Worm (Caenorhabditis elegans) whole organism, midembryonic: Measurements from ENCODE around the gene F35H10.3.
"Not testable (repeated sequence)": the region's sequence is repeated elsewhere in the genome, so short reads cannot be mapped to it uniquely, and the experiment has no call there.

ENCODE experiments used
- T22C8.4 ChIP-seq: fragments of 200-800 bp; sonication (Bioruptor generic); IDR thresholded peaks from 2 replicates; pipeline ENCODE4 v1.3.6; 2022; ENCODE audit warnings: missing genetic modification characterization, missing compliant biosample characterization
- cog-1 ChIP-seq: sonication (generic microtip); optimal IDR thresholded peaks from 2 replicates; lab custom pipeline; 2016; ENCODE audit warnings: missing genetic modification characterization, missing compliant biosample characterization
- flt-1 ChIP-seq: fragments of 200-800 bp; sonication (Bioruptor generic); IDR thresholded peaks from 2 replicates; pipeline ENCODE4 v1.3.6; 2022; ENCODE audit warnings: missing genetic modification characterization, missing compliant biosample characterization
- klf-2 ChIP-seq: fragments of 200-800 bp; sonication (Bioruptor generic); conservative IDR thresholded peaks from 2 replicates; pipeline ENCODE4 v1.3.6; 2022; ENCODE audit warnings: missing genetic modification reagents, missing genetic modification characterization, missing compliant biosample characterization
- med-1 ChIP-seq: sonication (generic microtip); optimal IDR thresholded peaks from 2 replicates; lab custom pipeline; 2017; ENCODE audit warnings: missing genetic modification characterization, mild to moderate bottlenecking, missing compliant biosample characterization, antibody characterized with exemption, missing genetic modification reagents; ENCODE audit not compliant: insufficient read depth
- ref-1 ChIP-seq: fragments of 200-800 bp; sonication (Bioruptor generic); conservative IDR thresholded peaks from 2 replicates; pipeline ENCODE4 v1.3.6; 2022; ENCODE audit warnings: missing genetic modification reagents, missing genetic modification characterization, missing compliant biosample characterization
- tab-1 ChIP-seq: fragments of 200-800 bp; sonication (Bioruptor generic); IDR thresholded peaks from 2 replicates; pipeline ENCODE4 v1.3.6; 2022; ENCODE audit warnings: missing genetic modification characterization, missing compliant biosample characterization
- ztf-23 ChIP-seq: fragments of 200-800 bp; sonication (Bioruptor generic); IDR thresholded peaks from 2 replicates; pipeline ENCODE4 v1.3.6; 2022; ENCODE audit warnings: missing genetic modification reagents, missing genetic modification characterization, missing compliant biosample characterization
- ztf-29 ChIP-seq: fragments of 200-800 bp; sonication (Bioruptor generic); IDR thresholded peaks from 2 replicates; pipeline ENCODE4 v1.3.6; 2022; ENCODE audit warnings: missing genetic modification reagents, missing genetic modification characterization, missing compliant biosample characterization

F35H10.3 gene

DNA sequence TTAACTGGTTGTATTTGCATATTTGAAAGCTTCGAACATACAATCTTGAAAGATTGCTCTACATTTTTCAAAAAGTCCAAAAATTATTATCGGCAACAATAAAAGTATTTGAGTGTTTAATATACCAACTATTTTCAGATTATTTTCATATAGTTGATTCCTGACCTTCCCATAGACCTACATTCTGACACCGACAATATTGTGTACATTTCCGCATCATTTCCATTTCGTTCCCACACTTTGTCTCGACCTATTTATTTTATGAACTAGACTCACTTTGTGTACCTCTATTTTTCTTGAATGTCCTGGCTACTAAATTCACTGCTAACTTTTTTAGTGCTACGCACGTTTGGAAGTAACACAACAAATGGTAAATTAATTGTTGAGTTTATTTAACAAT lies 16.6 kb downstream of the F35H10.3 start, which contains the start of gene lgc-5:
Gene lgc-5, plus strand, starts transcription at position 301 of the 400 bp plus-strand sequence.
- TF ChIP-seq ztf-29 (GFP tag; lab: Robert Waterston, UW), result no peak
- no peak for TF ChIP-seq ztf-23
- TF ChIP-seq T22C8.4 (GFP tag; lab: Robert Waterston, UW), result no peak
- TF ChIP-seq tab-1, result no peak
- no peak for TF ChIP-seq med-1
- no peak for TF ChIP-seq flt-1 (GFP tag; lab: Robert Waterston, UW)
- TF ChIP-seq cog-1, result no peak
- TF ChIP-seq klf-2 (GFP tag; lab: Robert Waterston, UW), result no peak

DNA sequence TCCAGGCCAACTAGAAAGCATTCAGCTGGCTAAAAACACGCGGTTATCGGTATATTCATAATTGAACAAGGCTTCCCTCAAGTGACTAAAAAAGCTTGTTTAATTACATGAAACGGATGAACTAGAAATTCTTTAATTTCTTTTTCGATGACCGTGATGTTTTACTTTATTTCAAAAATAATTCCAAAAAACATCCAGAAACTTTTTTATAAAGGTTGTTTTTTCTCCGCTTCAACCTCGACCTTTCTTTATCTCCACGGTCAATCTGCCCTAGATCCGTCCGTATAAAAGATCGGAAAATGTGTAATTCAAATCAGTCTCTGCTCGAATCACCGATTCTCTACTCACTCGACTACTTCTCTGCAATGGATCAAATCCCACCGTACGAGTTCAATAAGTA lies 19.8 kb downstream of the F35H10.3 start, which contains the start of gene F17E9.5:
Gene F17E9.5, plus strand, starts transcription at position 301 of the 400 bp plus-strand sequence.
- TF ChIP-seq flt-1 (GFP tag; lab: Robert Waterston, UW) (no peak), med-1 (no peak), ztf-23 (no peak), tab-1 (no peak), T22C8.4 (GFP tag; lab: Robert Waterston, UW) (no peak), ztf-29 (GFP tag; lab: Robert Waterston, UW) (no peak), cog-1 (no peak), klf-2 (GFP tag; lab: Robert Waterston, UW) (no peak), ref-1 (no peak)

DNA sequence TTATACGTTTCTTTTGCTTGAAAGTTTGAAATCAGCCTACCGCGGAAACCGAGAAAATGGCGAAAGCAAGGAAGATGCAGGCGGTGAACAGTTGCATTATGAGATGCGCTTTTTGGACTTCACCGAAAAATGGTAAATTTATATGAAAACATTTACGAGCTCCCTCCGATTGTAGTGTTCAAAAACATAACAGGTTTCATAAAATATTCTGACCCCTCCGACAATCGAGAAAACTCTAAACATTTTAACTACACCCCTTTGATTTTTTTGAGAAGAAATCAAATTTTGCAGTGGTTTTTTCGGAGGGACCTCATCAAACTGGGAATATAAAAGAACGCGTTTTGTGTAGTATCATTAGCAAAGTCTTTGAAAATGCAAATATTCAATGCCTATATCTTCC lies 21.3 kb downstream of the F35H10.3 start, which contains the start of the genes F17E9.18 and F17E9.15:
Gene F17E9.18, minus strand, starts transcription at position 101 of the 400 bp plus-strand sequence.
Gene F17E9.15, plus strand, starts transcription at position 368 of the 400 bp plus-strand sequence.
- TF ChIP-seq ref-1 (no peak), tab-1 (no peak), cog-1 (no peak), ztf-29 (GFP tag; lab: Robert Waterston, UW) (no peak), klf-2 (GFP tag; lab: Robert Waterston, UW) (no peak), med-1 (no peak), T22C8.4 (GFP tag; lab: Robert Waterston, UW) (no peak), flt-1 (GFP tag; lab: Robert Waterston, UW) (no peak), ztf-23 (no peak)

DNA sequence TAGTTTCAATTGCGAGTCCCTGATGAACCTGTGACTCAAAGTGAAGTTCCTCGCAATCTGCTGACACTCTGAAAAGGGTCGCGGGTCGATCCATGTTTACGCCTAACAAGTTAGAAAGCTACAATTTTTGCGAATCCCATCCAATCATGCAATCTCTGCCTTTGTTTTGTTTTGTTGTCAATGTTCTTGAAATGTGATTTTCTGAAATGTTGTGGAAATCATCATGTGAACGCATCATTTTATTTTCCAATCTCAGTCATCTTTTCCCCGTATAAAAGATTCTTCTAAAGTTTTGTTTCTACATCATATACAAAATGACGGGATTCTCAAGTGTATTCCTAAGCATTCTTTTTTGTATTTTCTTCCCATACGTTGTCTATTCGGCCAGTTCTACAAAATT lies 22.3 kb downstream of the F35H10.3 start, which contains the start of gene F17E9.4:
Gene F17E9.4, plus strand, starts transcription at position 301 of the 400 bp plus-strand sequence.
- TF ChIP-seq tab-1 (no peak), med-1 (no peak), ref-1 (no peak), T22C8.4 (GFP tag; lab: Robert Waterston, UW) (no peak), klf-2 (GFP tag; lab: Robert Waterston, UW) (no peak), ztf-29 (GFP tag; lab: Robert Waterston, UW) (no peak), cog-1 (no peak), ztf-23 (no peak), flt-1 (GFP tag; lab: Robert Waterston, UW) (no peak)

DNA sequence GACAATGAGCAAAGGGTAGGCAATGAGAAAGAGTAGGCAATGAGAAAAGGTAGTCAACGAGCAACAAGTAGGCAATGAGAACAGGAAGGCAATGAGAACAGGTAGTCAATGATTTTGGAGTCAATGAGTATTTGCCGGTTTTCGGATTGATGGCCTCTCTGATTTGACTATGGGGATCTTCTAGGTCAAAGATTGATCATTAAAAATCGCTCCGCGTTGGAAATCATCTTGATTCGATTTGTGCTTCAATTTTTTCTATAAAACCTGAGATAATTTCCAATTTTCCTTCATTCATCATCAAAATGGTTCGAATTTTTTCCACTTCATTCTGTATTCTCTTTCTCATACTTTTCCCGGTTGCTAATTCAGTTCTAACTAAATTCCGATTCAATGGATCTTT lies 26.3 kb downstream of the F35H10.3 start, which contains the start of gene F17E9.16:
Gene F17E9.16, plus strand, starts transcription at position 301 of the 400 bp plus-strand sequence.
- not testable (repeated sequence) for TF ChIP-seq ref-1; ztf-29 (GFP tag; lab: Robert Waterston, UW); cog-1

DNA sequence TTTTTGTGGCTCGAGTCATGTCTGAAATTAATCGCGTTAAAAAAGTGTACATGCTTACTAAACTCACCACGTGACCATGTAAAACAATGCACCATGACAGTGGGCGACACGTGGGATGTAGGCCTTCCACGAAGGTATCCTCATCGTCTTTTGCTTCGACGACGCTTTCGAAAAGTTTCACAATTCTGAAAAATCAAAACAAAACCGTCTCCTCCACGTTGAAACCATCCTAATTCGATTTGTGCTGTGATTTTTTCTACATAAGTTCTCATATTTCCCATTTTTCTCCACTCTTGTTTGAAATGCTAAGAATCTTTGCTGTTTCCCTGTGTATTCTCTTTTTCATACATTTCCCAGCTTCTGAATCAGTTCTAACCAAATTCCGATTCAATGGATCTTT lies 28.8 kb downstream of the F35H10.3 start, which contains the start of gene F17E9.3:
Gene F17E9.3, plus strand, starts transcription at position 301 of the 400 bp plus-strand sequence.
- TF ChIP-seq ref-1 (no peak), tab-1 (no peak), ztf-23 (no peak), flt-1 (GFP tag; lab: Robert Waterston, UW) (no peak), T22C8.4 (GFP tag; lab: Robert Waterston, UW) (no peak), ztf-29 (GFP tag; lab: Robert Waterston, UW) (no peak), med-1 (no peak), klf-2 (GFP tag; lab: Robert Waterston, UW) (no peak), cog-1 (no peak)

DNA sequence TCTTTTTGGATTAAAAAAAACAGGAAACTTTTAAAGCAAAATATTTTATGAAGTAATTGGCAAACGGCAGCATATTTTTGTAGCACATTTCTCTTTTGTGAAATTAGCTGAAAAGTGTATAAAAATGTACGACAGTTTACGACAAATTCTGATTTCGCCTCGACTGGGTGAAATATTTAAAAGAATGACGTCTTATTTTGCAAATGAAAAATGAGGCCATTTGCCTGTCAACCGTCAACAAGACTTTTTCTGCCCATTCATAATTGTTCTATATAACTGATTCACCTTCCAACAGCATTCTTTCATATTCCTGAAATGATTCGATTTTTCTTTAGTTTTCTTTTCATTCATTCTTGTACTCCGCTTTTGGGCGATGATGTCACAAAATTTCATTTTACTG lies 29.8 kb downstream of the F35H10.3 start, which contains the start of the genes F17E9.2 and col-116:
Gene F17E9.2, plus strand, starts transcription at position 301 of the 400 bp plus-strand sequence.
Gene col-116, plus strand, starts transcription at position 315 of the 400 bp plus-strand sequence.
- no peak for TF ChIP-seq ztf-23
- TF ChIP-seq tab-1, result no peak
- TF ChIP-seq cog-1, result no peak
- TF ChIP-seq klf-2 (GFP tag; lab: Robert Waterston, UW), result no peak
- no peak for TF ChIP-seq flt-1 (GFP tag; lab: Robert Waterston, UW)
- TF ChIP-seq T22C8.4 (GFP tag; lab: Robert Waterston, UW), result no peak
- no peak for TF ChIP-seq ztf-29 (GFP tag; lab: Robert Waterston, UW)
- TF ChIP-seq ref-1, result no peak
- TF ChIP-seq med-1, result no peak

DNA sequence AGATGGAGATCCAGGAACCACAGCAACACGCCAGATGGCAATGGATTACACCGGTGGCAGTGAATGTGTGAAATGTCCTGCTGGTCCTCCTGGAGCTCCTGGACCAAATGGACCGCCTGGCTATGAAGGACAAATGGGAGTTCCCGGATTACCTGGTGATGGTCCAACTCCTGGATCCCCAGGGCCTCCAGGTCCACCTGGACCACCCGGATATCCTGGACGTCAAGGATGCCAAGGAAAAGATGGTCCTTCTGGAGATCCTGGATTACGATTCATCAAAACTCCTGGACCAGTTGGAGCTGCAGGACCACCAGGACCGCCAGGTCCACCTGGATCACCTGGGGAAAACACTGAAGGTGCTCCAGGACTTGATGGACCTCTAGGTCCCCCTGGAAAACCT lies 31.5 kb downstream of the F35H10.3 start:
- TF ChIP-seq ztf-29 (GFP tag; lab: Robert Waterston, UW), result no peak
- TF ChIP-seq T22C8.4 (GFP tag; lab: Robert Waterston, UW), result no peak
- TF ChIP-seq flt-1 (GFP tag; lab: Robert Waterston, UW), result no peak
- TF ChIP-seq cog-1, result no peak
- TF ChIP-seq klf-2 (GFP tag; lab: Robert Waterston, UW), result no peak
- TF ChIP-seq ztf-23, result no peak
- no peak for TF ChIP-seq med-1
- TF ChIP-seq tab-1, result no peak
- TF ChIP-seq ref-1, result no peak

DNA sequence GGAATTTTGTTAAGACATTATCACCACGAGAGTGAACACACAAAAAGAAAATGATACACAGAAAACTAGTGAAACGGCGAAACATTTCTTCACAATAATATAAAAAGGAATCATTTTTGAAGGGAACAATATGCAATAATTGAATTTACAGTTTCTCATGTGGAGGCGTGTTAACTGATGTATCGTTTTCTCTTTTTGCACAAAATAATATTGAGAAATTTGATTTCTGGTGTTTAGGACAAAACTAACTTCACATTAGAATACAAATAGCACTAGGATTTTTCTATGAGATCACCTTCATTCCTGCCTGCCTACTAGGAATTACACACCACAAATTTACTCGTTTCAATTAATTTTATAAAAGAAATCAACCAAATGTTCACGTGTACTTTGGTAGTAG lies 32.7 kb downstream of the F35H10.3 start, which contains the start of gene D2096.13:
Gene D2096.13, minus strand, starts transcription at position 101 of the 400 bp plus-strand sequence.
- TF ChIP-seq ztf-23 (no peak), med-1 (no peak), tab-1 (no peak), klf-2 (GFP tag; lab: Robert Waterston, UW) (no peak), cog-1 (no peak), ref-1 (no peak), flt-1 (GFP tag; lab: Robert Waterston, UW) (no peak), ztf-29 (GFP tag; lab: Robert Waterston, UW) (no peak)

DNA sequence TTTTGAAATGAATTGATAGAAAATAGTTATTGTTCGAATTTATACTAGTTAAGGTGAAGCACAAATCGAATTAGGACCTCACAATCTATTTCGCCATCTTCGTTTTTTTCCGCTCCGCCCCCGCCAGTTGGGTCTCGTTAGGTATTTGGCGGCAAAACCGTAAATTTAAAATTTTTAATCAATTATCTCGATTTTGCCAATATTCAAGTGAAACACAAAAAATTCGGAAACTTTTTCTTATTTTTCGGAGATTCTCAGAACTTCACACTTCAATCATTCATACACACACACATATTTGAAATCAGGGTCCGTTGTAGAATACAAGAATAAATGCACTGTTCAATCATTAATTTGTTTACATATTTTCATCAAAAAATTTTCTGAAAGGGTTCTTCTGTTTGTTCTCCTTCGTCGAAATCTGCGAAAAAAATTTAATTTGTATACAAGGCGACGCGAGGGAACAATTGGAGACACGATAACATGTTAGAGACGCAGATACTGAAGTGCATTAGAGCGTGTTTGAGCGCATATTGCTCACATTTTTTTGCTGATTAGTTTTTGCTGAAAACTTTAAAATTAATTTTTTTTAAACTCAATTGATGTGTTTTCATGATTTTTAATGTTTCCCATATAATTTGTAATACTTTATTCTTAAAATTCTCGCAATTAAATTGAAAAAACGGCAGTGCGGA lies 34.1 kb downstream of the F35H10.3 start, which contains the start of gene D2096.5:
Gene D2096.5, minus strand, starts transcription at position 51 of the 692 bp plus-strand sequence.
- TF ChIP-seq tab-1 (no peak), ztf-23 (no peak), flt-1 (GFP tag; lab: Robert Waterston, UW) (no peak), klf-2 (GFP tag; lab: Robert Waterston, UW) (no peak), ztf-29 (GFP tag; lab: Robert Waterston, UW) (no peak), T22C8.4 (GFP tag; lab: Robert Waterston, UW) (no peak), ref-1 (no peak), med-1 (no peak), cog-1 (no peak)
